Fruit fly (Drosophila melanogaster) whole organism, embryonic: ENCODE measurements around the gene Cp16.

Experiments
- ATbp ChIP-seq: fragments of 200-800 bp; sonication (Bioruptor generic); optimal IDR thresholded peaks from 2 replicates; lab custom pipeline; 2017; ENCODE audit warnings: missing biosample characterization, mild to moderate bottlenecking, missing genetic modification characterization, missing genetic modification reagents
- Aef1 ChIP-seq: fragments of 200-800 bp; sonication (Bioruptor generic); IDR thresholded peaks from 3 replicates; pipeline ENCODE4 v1.3.6; 2022; ENCODE audit warnings: missing biosample characterization, missing genetic modification characterization
- CG10366 ChIP-seq: fragments of 200-800 bp; sonication (Bioruptor generic); IDR thresholded peaks from 2 replicates; pipeline ENCODE4 v1.3.6; 2022; ENCODE audit warnings: missing biosample characterization, missing genetic modification characterization
- CG11247 ChIP-seq: fragments of 200-800 bp; sonication (Bioruptor generic); IDR thresholded peaks from 2 replicates; pipeline ENCODE4 v1.3.6; 2022; ENCODE audit warnings: missing biosample characterization, missing genetic modification characterization
- CG11456 ChIP-seq: fragments of 200-800 bp; sonication (Bioruptor generic); IDR thresholded peaks from 3 replicates; pipeline ENCODE4 v1.3.6; 2022; ENCODE audit warnings: missing biosample characterization, missing genetic modification characterization
- CG12744 ChIP-seq: fragments of 200-800 bp; sonication (Bioruptor generic); optimal IDR thresholded peaks from 2 replicates; lab custom pipeline; 2016; ENCODE audit warnings: missing biosample characterization, missing genetic modification characterization
- CG13296 ChIP-seq: fragments of 200-800 bp; sonication (Bioruptor generic); optimal IDR thresholded peaks from 3 replicates; lab custom pipeline; 2018; ENCODE audit warnings: missing biosample characterization, mild to moderate bottlenecking, missing genetic modification characterization
- CG2199 ChIP-seq: fragments of 200-800 bp; sonication (Bioruptor generic); IDR thresholded peaks from 3 replicates; pipeline ENCODE4 v1.3.6; 2022; ENCODE audit warnings: missing biosample characterization, missing genetic modification characterization
- CG30403 ChIP-seq: fragments of 200-800 bp; sonication (Bioruptor generic); optimal IDR thresholded peaks from 3 replicates; lab custom pipeline; 2016; ENCODE audit warnings: missing biosample characterization, missing genetic modification characterization
- CG4617 ChIP-seq: fragments of 200-800 bp; sonication (Bioruptor generic); optimal IDR thresholded peaks from 3 replicates; lab custom pipeline; 2016; ENCODE audit warnings: missing biosample characterization, missing genetic modification characterization, borderline replicate concordance
- CG5953 ChIP-seq: fragments of 200-800 bp; sonication (Bioruptor generic); IDR thresholded peaks from 2 replicates; pipeline ENCODE4 v1.3.6; 2022; ENCODE audit warnings: missing biosample characterization, missing genetic modification characterization
- CG6272 ChIP-seq: fragments of 200-800 bp; sonication (Bioruptor generic); IDR thresholded peaks from 2 replicates; pipeline ENCODE4 v1.3.6; 2022; ENCODE audit warnings: missing biosample characterization, missing genetic modification characterization
- Camta ChIP-seq: fragments of 200-800 bp; sonication (Bioruptor generic); optimal IDR thresholded peaks from 2 replicates; lab custom pipeline; 2016; ENCODE audit warnings: missing biosample characterization, missing genetic modification characterization
- D ChIP-seq, 2 experiments: fragments of 200-800 bp in 1 of 2; fragments of >200 bp in 1 of 2; sonication (Bioruptor generic) in 1 of 2; optimal IDR thresholded peaks; 2 replicates in 1 of 2; 3 replicates in 1 of 2; lab custom pipeline; 2017; ENCODE audit warnings: mild to moderate bottlenecking in 1 of 2, missing biosample characterization in 1 of 2, missing genetic modification characterization in 1 of 2, missing genetic modification reagents in 1 of 2
- D19B ChIP-seq: fragments of 200-800 bp; sonication (Bioruptor generic); optimal IDR thresholded peaks from 2 replicates; lab custom pipeline; 2017; ENCODE audit warnings: missing biosample characterization, mild to moderate bottlenecking, missing genetic modification characterization
- HHEX ChIP-seq: fragments of 200-800 bp; sonication (Bioruptor generic); optimal IDR thresholded peaks from 3 replicates; lab custom pipeline; 2017; ENCODE audit warnings: missing biosample characterization, mild to moderate bottlenecking, missing genetic modification characterization, missing genetic modification reagents
- HmgZ ChIP-seq: fragments of 200-800 bp; sonication (Bioruptor generic); optimal IDR thresholded peaks from 2 replicates; lab custom pipeline; 2018; ENCODE audit warnings: missing biosample characterization, mild to moderate bottlenecking, missing genetic modification characterization
- Hr3 ChIP-seq: fragments of 200-800 bp; sonication (Bioruptor generic); optimal IDR thresholded peaks from 3 replicates; lab custom pipeline; 2016; ENCODE audit warnings: missing biosample characterization, missing genetic modification characterization
- MESR4 ChIP-seq: fragments of 200-800 bp; sonication (Bioruptor generic); optimal IDR thresholded peaks from 2 replicates; lab custom pipeline; 2018; ENCODE audit warnings: missing biosample characterization, mild to moderate bottlenecking, missing genetic modification characterization, moderate library complexity
- Med ChIP-seq: fragments of 200-800 bp; sonication (Bioruptor generic); peaks from one replicate; lab custom pipeline; 2016; ENCODE audit warnings: missing biosample characterization, missing genetic modification characterization, mild to moderate bottlenecking, inconsistent platforms, moderate library complexity
- NC2β ChIP-seq: fragments of 200-800 bp; sonication (Bioruptor generic); optimal IDR thresholded peaks from 2 replicates; lab custom pipeline; 2016; ENCODE audit warnings: missing biosample characterization, missing genetic modification characterization
- Opbp ChIP-seq: fragments of 200-800 bp; sonication (Bioruptor generic); IDR thresholded peaks from 3 replicates; pipeline ENCODE4 v1.3.6; 2022; ENCODE audit warnings: missing biosample characterization, missing genetic modification characterization; ENCODE audit not compliant: partially characterized antibody
- Pdp1 ChIP-seq, 2 experiments: fragments of 200-800 bp; sonication (Bioruptor generic); optimal IDR thresholded peaks; 3 replicates each; lab custom pipeline; 2016; ENCODE audit warnings: missing biosample characterization in 2 of 2, missing genetic modification characterization in 2 of 2, mild to moderate bottlenecking in 1 of 2, moderate library complexity in 1 of 2
- Ravus ChIP-seq: fragments of 200-800 bp; sonication (Bioruptor generic); IDR thresholded peaks from 2 replicates; pipeline ENCODE4 v1.3.6; 2022; ENCODE audit warnings: missing biosample characterization, missing genetic modification characterization
- Ssrp ChIP-seq: fragments of 200-800 bp; sonication (Bioruptor generic); optimal IDR thresholded peaks from 2 replicates; lab custom pipeline; 2018; ENCODE audit warnings: missing biosample characterization, mild to moderate bottlenecking, missing genetic modification characterization, moderate library complexity
- Stat92E ChIP-seq, 3 experiments: fragments of >200 bp in 2 of 3; fragments of 200-800 bp in 1 of 3; sonication (Bioruptor generic) in 1 of 3; optimal IDR thresholded peaks; 2 replicates each; lab custom pipeline; 2017 to 2019; ENCODE audit warnings: missing biosample characterization in 3 of 3, missing genetic modification characterization in 3 of 3, mild to moderate bottlenecking in 1 of 3, moderate library complexity in 1 of 3
- Xbp1 ChIP-seq: fragments of 200-800 bp; sonication (Bioruptor generic); optimal IDR thresholded peaks from 3 replicates; lab custom pipeline; 2016; ENCODE audit warnings: missing biosample characterization, mild to moderate bottlenecking, missing genetic modification characterization
- YL-1 ChIP-seq: fragments of 200-800 bp; sonication (Bioruptor generic); optimal IDR thresholded peaks from 3 replicates; lab custom pipeline; 2017; ENCODE audit warnings: missing biosample characterization, mild to moderate bottlenecking, missing genetic modification characterization
- ara ChIP-seq: fragments of 200-800 bp; sonication (Bioruptor generic); IDR thresholded peaks from 2 replicates; pipeline ENCODE4 v1.3.6; 2022; ENCODE audit warnings: missing biosample characterization, missing genetic modification characterization
- az2 ChIP-seq: fragments of 200-800 bp; sonication (Bioruptor generic); optimal IDR thresholded peaks from 3 replicates; lab custom pipeline; 2016; ENCODE audit warnings: missing biosample characterization, missing genetic modification characterization
- bowl ChIP-seq: fragments of 200-800 bp; sonication (Bioruptor generic); IDR thresholded peaks from 2 replicates; pipeline ENCODE4 v1.3.6; 2022; ENCODE audit warnings: missing biosample characterization, missing genetic modification characterization
- cas ChIP-seq: fragments of 200-800 bp; sonication (Bioruptor generic); IDR thresholded peaks from 2 replicates; pipeline ENCODE4 v1.3.6; 2022; ENCODE audit warnings: missing biosample characterization, missing genetic modification characterization
- chn ChIP-seq: fragments of 200-800 bp; sonication (Bioruptor generic); optimal IDR thresholded peaks from 2 replicates; lab custom pipeline; 2016; ENCODE audit warnings: missing biosample characterization, missing genetic modification characterization
- esg ChIP-seq: fragments of 200-800 bp; sonication (Bioruptor generic); conservative IDR thresholded peaks from 2 replicates; pipeline ENCODE4 v1.3.6; 2022; ENCODE audit warnings: missing biosample characterization, missing genetic modification characterization
- fd102C ChIP-seq: fragments of 200-800 bp; sonication (Bioruptor generic); optimal IDR thresholded peaks from 2 replicates; lab custom pipeline; 2018; ENCODE audit warnings: missing biosample characterization, mild to moderate bottlenecking, missing genetic modification characterization, moderate library complexity
- gro ChIP-seq: fragments of 200-800 bp; sonication (Bioruptor generic); optimal IDR thresholded peaks from 2 replicates; lab custom pipeline; 2016; ENCODE audit warnings: missing biosample characterization, missing genetic modification characterization
- kah ChIP-seq: fragments of 200-800 bp; sonication (Bioruptor generic); optimal IDR thresholded peaks from 2 replicates; lab custom pipeline; 2018; ENCODE audit warnings: missing biosample characterization, mild to moderate bottlenecking, missing genetic modification characterization
- maf-S ChIP-seq: fragments of 200-800 bp; sonication (Bioruptor generic); optimal IDR thresholded peaks from 2 replicates; lab custom pipeline; 2016; ENCODE audit warnings: missing biosample characterization, missing genetic modification characterization
- nerfin-2 ChIP-seq: fragments of 200-800 bp; sonication (Bioruptor generic); IDR thresholded peaks from 2 replicates; pipeline ENCODE4 v1.3.6; 2022; ENCODE audit warnings: missing biosample characterization, missing genetic modification characterization; ENCODE audit not compliant: partially characterized antibody
- nmo ChIP-seq: fragments of 200-800 bp; sonication (Bioruptor generic); optimal IDR thresholded peaks from 2 replicates; lab custom pipeline; 2018; ENCODE audit warnings: missing biosample characterization, mild to moderate bottlenecking, missing genetic modification characterization, moderate library complexity
- org-1 ChIP-seq: fragments of 200-800 bp; sonication (Bioruptor generic); optimal IDR thresholded peaks from 2 replicates; lab custom pipeline; 2017; ENCODE audit warnings: missing biosample characterization, missing genetic modification characterization
- pfk ChIP-seq: fragments of 200-800 bp; sonication (Bioruptor generic); optimal IDR thresholded peaks from 2 replicates; lab custom pipeline; 2018; ENCODE audit warnings: missing biosample characterization, mild to moderate bottlenecking, missing genetic modification characterization, moderate library complexity
- pita ChIP-seq: fragments of 200-800 bp; sonication (Bioruptor generic); optimal IDR thresholded peaks from 2 replicates; lab custom pipeline; 2017; ENCODE audit warnings: missing biosample characterization, mild to moderate bottlenecking, missing genetic modification characterization
- pnt ChIP-seq: fragments of 200-800 bp; sonication (Bioruptor generic); optimal IDR thresholded peaks from 3 replicates; lab custom pipeline; 2016; ENCODE audit warnings: missing biosample characterization, missing genetic modification characterization
- pros ChIP-seq: fragments of 200-800 bp; sonication (Bioruptor generic); optimal IDR thresholded peaks from 3 replicates; lab custom pipeline; 2019; ENCODE audit warnings: missing biosample characterization, mild to moderate bottlenecking, missing genetic modification characterization, moderate library complexity
- rib ChIP-seq: fragments of 200-800 bp; sonication (Bioruptor generic); IDR thresholded peaks from 2 replicates; pipeline ENCODE4 v1.3.6; 2022; ENCODE audit warnings: missing biosample characterization, missing genetic modification characterization
- row ChIP-seq: fragments of 200-800 bp; sonication (Bioruptor generic); IDR thresholded peaks from 3 replicates; pipeline ENCODE4 v1.3.6; 2022; ENCODE audit warnings: missing biosample characterization, missing genetic modification characterization
- schlank ChIP-seq: fragments of 200-800 bp; sonication (Bioruptor generic); optimal IDR thresholded peaks from 2 replicates; lab custom pipeline; 2018; ENCODE audit warnings: missing biosample characterization, mild to moderate bottlenecking, missing genetic modification characterization
- unc-4 ChIP-seq: fragments of 200-800 bp; sonication (Bioruptor generic); IDR thresholded peaks from 2 replicates; pipeline ENCODE4 v1.3.6; 2022; ENCODE audit warnings: missing biosample characterization, missing genetic modification characterization; ENCODE audit not compliant: partially characterized antibody
- vfl ChIP-seq: fragments of 200-800 bp; sonication (Bioruptor generic); optimal IDR thresholded peaks from 2 replicates; lab custom pipeline; 2016; ENCODE audit warnings: missing biosample characterization, missing genetic modification characterization
- wdn ChIP-seq: fragments of 200-800 bp; sonication (Bioruptor generic); IDR thresholded peaks from 2 replicates; pipeline ENCODE4 v1.3.6; 2022; ENCODE audit warnings: missing biosample characterization, missing genetic modification characterization

The Cp16 gene

DNA sequence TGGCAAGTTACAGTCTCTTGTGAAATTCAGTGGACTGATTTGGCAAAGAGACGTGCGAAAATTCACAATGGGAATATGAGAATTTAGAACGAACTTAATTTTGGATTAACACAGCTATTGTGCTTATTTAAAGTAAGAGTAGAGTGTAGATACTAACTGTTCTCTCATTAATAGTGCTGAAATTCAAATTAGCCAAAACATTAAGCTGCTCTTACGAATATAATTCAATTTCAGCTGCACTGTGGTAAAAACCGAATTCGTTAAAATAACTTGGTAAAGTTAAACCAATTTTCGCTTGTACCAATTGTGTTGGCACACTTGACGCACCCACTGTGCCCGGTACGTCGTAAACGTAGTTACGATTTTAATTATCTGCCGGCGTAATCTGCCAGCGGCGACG lies 36.1 kb downstream of the Cp16 start (continued):
- TF ChIP-seq D (optimal IDR thresholded peaks at IDR 0.05; lab: Kevin White, UChicago): no peak
- no peak for TF ChIP-seq D (GFP tag; optimal IDR thresholded peaks at IDR 0.05; lab: Kevin White, UChicago)
- TF ChIP-seq Stat92E (GFP tag; optimal IDR thresholded peaks at IDR 0.05; lab: Kevin White, UChicago): no peak
- no peak for TF ChIP-seq NC2β (GFP tag; lab: Kevin White, UChicago)
- no peak for TF ChIP-seq MESR4 (GFP tag; lab: Kevin White, UChicago)
- TF ChIP-seq pita (GFP tag; lab: Kevin White, UChicago): no peak
- TF ChIP-seq pros (GFP tag; lab: Kevin White, UChicago): no peak
- TF ChIP-seq CG5953: no peak
- TF ChIP-seq Ravus: no peak
- TF ChIP-seq ara: no peak
- TF ChIP-seq HmgZ (tag; lab: Kevin White, UChicago): peak; percentile 56
- TF ChIP-seq Xbp1 (GFP tag; lab: Kevin White, UChicago): peak; percentile 54
- peak; percentile 34 for TF ChIP-seq maf-S (GFP tag; lab: Kevin White, UChicago)
- no peak for TF ChIP-seq Opbp (GFP tag; lab: Robert Waterston, UW)
- peak; percentile 54 for TF ChIP-seq HHEX (GFP tag; lab: Kevin White, UChicago)
- no peak for TF ChIP-seq az2 (GFP tag; lab: Kevin White, UChicago)
- TF ChIP-seq Camta (GFP tag; lab: Kevin White, UChicago): peak; percentile 4
- TF ChIP-seq nerfin-2 (GFP tag; lab: Robert Waterston, UW): no peak
- no peak for TF ChIP-seq pnt
- TF ChIP-seq ATbp: no peak
- no peak for TF ChIP-seq Ssrp (tag; lab: Kevin White, UChicago)
- peak; percentile 69 for TF ChIP-seq CG30403 (GFP tag; lab: Kevin White, UChicago)
- no peak for TF ChIP-seq kah
- no peak; the same call in 2 of the 3 replicates for TF ChIP-seq Aef1 (GFP tag; lab: Robert Waterston, UW)
- TF ChIP-seq Hr3: no peak
- peak; percentile 36 for TF ChIP-seq CG13296 (GFP tag; lab: Kevin White, UChicago)
- TF ChIP-seq org-1 (GFP tag; lab: Kevin White, UChicago): peak; percentile 42
- no peak for TF ChIP-seq fd102C (GFP tag; lab: Kevin White, UChicago)
- TF ChIP-seq gro (GFP tag; lab: Kevin White, UChicago): no peak
- no peak for TF ChIP-seq CG11247
- TF ChIP-seq CG4617 (GFP tag; lab: Kevin White, UChicago): no peak
- TF ChIP-seq Pdp1 (GFP tag; optimal IDR thresholded peaks at IDR 0.05; lab: Kevin White, UChicago): peak; percentile 34 to 37
- peak; percentile 14 for TF ChIP-seq CG12744 (GFP tag; lab: Kevin White, UChicago)
- TF ChIP-seq chn: no peak
- no peak for TF ChIP-seq rib (GFP tag; lab: Robert Waterston, UW)
- peak; percentile 11 for TF ChIP-seq D19B (GFP tag; lab: Kevin White, UChicago)
- no peak for TF ChIP-seq CG6272
- peak; percentile 4 for TF ChIP-seq vfl (GFP tag; lab: Kevin White, UChicago)
- no peak for TF ChIP-seq wdn
- no peak for TF ChIP-seq schlank (tag; lab: Kevin White, UChicago)
- TF ChIP-seq bowl: no peak
- TF ChIP-seq CG10366: no peak
- no peak for TF ChIP-seq CG2199 (GFP tag; lab: Robert Waterston, UW)
- no peak for TF ChIP-seq CG11456 (GFP tag; lab: Robert Waterston, UW)
- TF ChIP-seq Med (GFP tag; lab: Kevin White, UChicago): peak; percentile 85
- TF ChIP-seq pfk (GFP tag; lab: Kevin White, UChicago): no peak
- peak; percentile 40; the same call in 1 of the 2 replicates for TF ChIP-seq esg (GFP tag; lab: Robert Waterston, UW)
- no peak for TF ChIP-seq cas (GFP tag; lab: Robert Waterston, UW)
- no peak for TF ChIP-seq YL-1 (GFP tag; lab: Kevin White, UChicago)
- no peak for TF ChIP-seq unc-4
- peak; percentile 39 for TF ChIP-seq nmo
- TF ChIP-seq row (GFP tag; lab: Robert Waterston, UW): peak; percentile 70
